Worm (Caenorhabditis elegans): ENCODE results near the gene osm-3.

- TF ChIP-seq dao-5 (tag; optimal IDR thresholded peaks at IDR 0.05) (no peak), him-1 (tag; optimal IDR thresholded peaks at IDR 0.05) (no peak)
These were observed 19.3 kb upstream of the osm-3 start for ce11 chrIV:3820133-3820532.
